Worm (Caenorhabditis elegans) whole organism, L1 larva: Measurements from ENCODE around the gene lipl-7.

Experiments
- C34B4.2 ChIP-seq: sonication (generic microtip); optimal IDR thresholded peaks from 2 replicates; lab custom pipeline; 2017; ENCODE audit warnings: mild to moderate bottlenecking, missing genetic modification characterization, missing compliant biosample characterization
- aha-1 ChIP-seq: fragments of 150-350 bp; optimal IDR thresholded peaks from 2 replicates; lab custom pipeline; 2014; ENCODE audit warnings: missing biosample characterization, missing genetic modification characterization
- alr-1 ChIP-seq: fragments of 200-800 bp; sonication (Bioruptor generic); optimal IDR thresholded peaks from 2 replicates; lab custom pipeline; 2018; ENCODE audit warnings: borderline replicate concordance, mild to moderate bottlenecking, missing genetic modification characterization, missing compliant biosample characterization
- blmp-1 ChIP-seq: fragments of 150-350 bp; optimal IDR thresholded peaks from 2 replicates; lab custom pipeline; 2014; ENCODE audit warnings: missing biosample characterization, missing genetic modification characterization
- ceh-63 ChIP-seq: fragments of 200-800 bp; sonication (Bioruptor generic); optimal IDR thresholded peaks from 2 replicates; lab custom pipeline; 2018; ENCODE audit warnings: mild to moderate bottlenecking, missing genetic modification characterization, missing compliant biosample characterization
- ceh-90 ChIP-seq: sonication (generic microtip); optimal IDR thresholded peaks from 2 replicates; lab custom pipeline; 2016; ENCODE audit warnings: missing genetic modification characterization, missing compliant biosample characterization
- dsc-1 ChIP-seq: sonication (generic microtip); optimal IDR thresholded peaks from 2 replicates; lab custom pipeline; 2016; ENCODE audit warnings: mild to moderate bottlenecking, missing genetic modification characterization, missing compliant biosample characterization
- efl-1 ChIP-seq, 4 experiments: fragments of 150-350 bp; optimal IDR thresholded peaks in 3 of 4; peaks in 1 of 4; 1 replicate in 1 of 4; 2 replicates in 3 of 4; lab custom pipeline; 2014; ENCODE audit warnings: missing biosample characterization in 2 of 4, missing genetic modification characterization in 2 of 4, missing genetic modification reagents in 2 of 4
- efl-3 ChIP-seq: fragments of 200-800 bp; sonication (Bioruptor generic); optimal IDR thresholded peaks from 2 replicates; lab custom pipeline; 2018; ENCODE audit warnings: mild to moderate bottlenecking, missing genetic modification characterization, missing compliant biosample characterization
- egl-13 ChIP-seq: sonication (generic microtip); optimal IDR thresholded peaks from 2 replicates; lab custom pipeline; 2016; ENCODE audit warnings: missing genotype, missing genetic modification reagents, missing genetic modification characterization, missing compliant biosample characterization
- egl-27 ChIP-seq, 2 experiments: fragments of 150-350 bp in 1 of 2; sonication (generic microtip); optimal IDR thresholded peaks; 3 replicates each; lab custom pipeline; 2017 to 2018; ENCODE audit warnings: missing biosample characterization in 2 of 2, missing genetic modification characterization in 2 of 2, missing genetic modification reagents in 2 of 2
- ets-5 ChIP-seq: fragments of 200-800 bp; sonication (Bioruptor generic); IDR thresholded peaks from 2 replicates; pipeline ENCODE4 v1.3.6; 2022; ENCODE audit warnings: missing genetic modification characterization, missing compliant biosample characterization
- hlh-4 ChIP-seq: sonication (generic microtip); optimal IDR thresholded peaks from 2 replicates; lab custom pipeline; 2016; ENCODE audit warnings: mild to moderate bottlenecking, missing genetic modification characterization, missing compliant biosample characterization
- irx-1 ChIP-seq: sonication (generic microtip); optimal IDR thresholded peaks from 2 replicates; lab custom pipeline; 2016; ENCODE audit warnings: missing genetic modification characterization, missing compliant biosample characterization
- lin-13 ChIP-seq: fragments of 150-350 bp; optimal IDR thresholded peaks from 2 replicates; lab custom pipeline; 2014; ENCODE audit warnings: missing biosample characterization, missing genetic modification reagents, missing genetic modification characterization
- lin-14 ChIP-seq: fragments of 200-800 bp; sonication (Bioruptor generic); optimal IDR thresholded peaks from 2 replicates; lab custom pipeline; 2018; ENCODE audit warnings: mild to moderate bottlenecking, missing genetic modification characterization, moderate library complexity, missing compliant biosample characterization
- lin-15B ChIP-seq: fragments of 150-350 bp; sonication (generic microtip); optimal IDR thresholded peaks from 3 replicates; lab custom pipeline; 2014; ENCODE audit warnings: missing biosample characterization, missing genetic modification characterization
- lin-35 ChIP-seq, 2 experiments: fragments of 150-350 bp; optimal IDR thresholded peaks; 2 replicates each; lab custom pipeline; 2014; ENCODE audit warnings: missing biosample characterization in 2 of 2, missing genetic modification characterization in 2 of 2, missing genetic modification reagents in 2 of 2
- lir-3 ChIP-seq: sonication (generic microtip); optimal IDR thresholded peaks from 2 replicates; lab custom pipeline; 2016; ENCODE audit warnings: mild to moderate bottlenecking, missing genetic modification characterization, moderate library complexity, missing compliant biosample characterization; ENCODE audit not compliant: poor library complexity
- lsy-2 ChIP-seq, 2 experiments: fragments of 150-350 bp; optimal IDR thresholded peaks; 2 replicates each; lab custom pipeline; 2014; ENCODE audit warnings: missing biosample characterization in 2 of 2, missing genetic modification characterization in 2 of 2
- mab-9 ChIP-seq: fragments of 200-800 bp; sonication (Bioruptor generic); IDR thresholded peaks from 2 replicates; pipeline ENCODE4 v1.3.6; 2022; ENCODE audit warnings: missing genetic modification reagents, missing genetic modification characterization, missing compliant biosample characterization
- mep-1 ChIP-seq: fragments of 150-350 bp; optimal IDR thresholded peaks from 2 replicates; lab custom pipeline; 2014; ENCODE audit warnings: missing biosample characterization, missing genetic modification characterization
- nhr-19 ChIP-seq: fragments of 200-800 bp; sonication (Bioruptor generic); conservative IDR thresholded peaks from 2 replicates; pipeline ENCODE4 v1.3.6; 2022; ENCODE audit warnings: missing genetic modification characterization, missing compliant biosample characterization
- nhr-20 ChIP-seq: sonication (generic microtip); optimal IDR thresholded peaks from 2 replicates; lab custom pipeline; 2016; ENCODE audit warnings: mild to moderate bottlenecking, missing genetic modification characterization, missing compliant biosample characterization
- nhr-47 ChIP-seq: sonication (generic microtip); optimal IDR thresholded peaks from 2 replicates; lab custom pipeline; 2016; ENCODE audit warnings: mild to moderate bottlenecking, missing genetic modification characterization, moderate library complexity, missing compliant biosample characterization
- nhr-77 ChIP-seq: fragments of 150-350 bp; optimal IDR thresholded peaks from 2 replicates; lab custom pipeline; 2014; ENCODE audit warnings: missing biosample characterization, missing genetic modification characterization
- nhr-84 ChIP-seq: sonication (generic microtip); optimal IDR thresholded peaks from 2 replicates; lab custom pipeline; 2017; ENCODE audit warnings: missing biosample characterization, missing genetic modification characterization
- pax-3 ChIP-seq: fragments of 200-800 bp; sonication (Bioruptor generic); optimal IDR thresholded peaks from 2 replicates; lab custom pipeline; 2018; ENCODE audit warnings: mild to moderate bottlenecking, missing genetic modification characterization, moderate library complexity, missing compliant biosample characterization
- pqm-1 ChIP-seq: sonication (generic microtip); optimal IDR thresholded peaks from 3 replicates; lab custom pipeline; 2017; ENCODE audit warnings: missing biosample characterization, missing genetic modification characterization
- snu-23 ChIP-seq: sonication (generic microtip); optimal IDR thresholded peaks from 2 replicates; lab custom pipeline; 2016; ENCODE audit warnings: missing genetic modification characterization, missing compliant biosample characterization
- sptf-1 ChIP-seq: fragments of 150-350 bp; optimal IDR thresholded peaks from 2 replicates; lab custom pipeline; 2014; ENCODE audit warnings: missing biosample characterization, missing genetic modification characterization
- sup-37 ChIP-seq: fragments of 200-800 bp; sonication (Bioruptor generic); optimal IDR thresholded peaks from 2 replicates; lab custom pipeline; 2018; ENCODE audit warnings: mild to moderate bottlenecking, missing genetic modification characterization, missing compliant biosample characterization
- unc-30 ChIP-seq: sonication (generic microtip); optimal IDR thresholded peaks from 2 replicates; lab custom pipeline; 2017; ENCODE audit warnings: missing biosample characterization, missing genetic modification characterization
- unc-98 ChIP-seq: fragments of 200-800 bp; sonication (Bioruptor generic); IDR thresholded peaks from 2 replicates; pipeline ENCODE4 v1.3.6; 2022; ENCODE audit warnings: missing genetic modification characterization, missing compliant biosample characterization
- vab-15 ChIP-seq: sonication (generic microtip); optimal IDR thresholded peaks from 2 replicates; lab custom pipeline; 2017; ENCODE audit warnings: missing genotype, mild to moderate bottlenecking, missing genetic modification characterization, missing compliant biosample characterization
- xbp-1 ChIP-seq: sonication (generic microtip); optimal IDR thresholded peaks from 2 replicates; lab custom pipeline; 2016; ENCODE audit warnings: missing genetic modification characterization, missing compliant biosample characterization
- zag-1 ChIP-seq: fragments of 150-350 bp; optimal IDR thresholded peaks from 2 replicates; lab custom pipeline; 2014; ENCODE audit warnings: missing biosample characterization, missing genetic modification characterization
- zip-4 ChIP-seq: fragments of 200-800 bp; sonication (Bioruptor generic); optimal IDR thresholded peaks from 2 replicates; lab custom pipeline; 2018; ENCODE audit warnings: mild to moderate bottlenecking, missing genetic modification characterization, moderate library complexity, missing compliant biosample characterization
- ztf-11 ChIP-seq, 2 experiments: sonication (generic microtip); optimal IDR thresholded peaks; 2 replicates each; lab custom pipeline; 2016 to 2017; ENCODE audit warnings: missing genetic modification characterization in 2 of 2, missing biosample characterization in 1 of 2, missing compliant biosample characterization in 1 of 2
- ztf-4 ChIP-seq: fragments of 150-350 bp; optimal IDR thresholded peaks from 2 replicates; lab custom pipeline; 2014; ENCODE audit warnings: missing biosample characterization, missing genetic modification characterization

Gene lipl-7

DNA sequence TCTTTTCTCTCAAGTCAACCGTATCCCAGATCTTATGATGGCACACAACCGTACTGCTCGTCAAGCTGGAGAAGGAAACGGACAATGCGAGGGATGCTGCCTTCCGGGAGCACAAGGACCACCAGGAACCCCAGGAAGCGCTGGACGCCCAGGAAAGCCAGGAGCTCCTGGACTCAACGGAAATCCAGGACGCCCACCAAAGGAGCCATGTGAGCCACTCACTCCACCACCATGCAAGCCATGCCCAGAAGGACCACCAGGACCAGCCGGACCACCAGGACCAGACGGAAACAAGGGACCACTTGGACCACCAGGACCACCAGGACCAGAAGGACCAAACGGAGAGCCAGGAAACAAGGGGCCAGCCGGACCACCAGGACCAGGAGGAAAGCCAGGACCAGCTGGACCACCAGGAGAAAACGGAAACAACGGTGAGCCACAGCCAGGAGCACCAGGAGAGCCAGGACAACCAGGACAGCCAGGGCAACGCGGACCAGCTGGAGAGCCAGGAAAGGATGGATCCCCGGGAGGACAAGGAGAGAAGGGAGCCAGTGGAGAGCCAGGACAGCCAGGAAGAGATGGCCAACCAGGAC, 24.8 kb downstream of the lipl-7 start:
- TF ChIP-seq alr-1 (no peak), efl-3 (GFP tag; lab: Kevin White, UChicago) (no peak), lin-13 (GFP tag; lab: Kevin White, UChicago) (no peak), lin-14 (GFP tag; lab: Kevin White, UChicago) (no peak)

ce11 chrIV:10216078-10216477, 25.5 kb downstream of the lipl-7 start, which contains the start of gene col-124:
Gene col-124, plus strand, starts transcription at chrIV:10216451.
- no peak for TF ChIP-seq lin-15B (tag; lab: Kevin White, UChicago)
- no peak for TF ChIP-seq aha-1 (tag; lab: Kevin White, UChicago)
- TF ChIP-seq blmp-1 (tag; lab: Kevin White, UChicago), result peak; percentile 77

DNA sequence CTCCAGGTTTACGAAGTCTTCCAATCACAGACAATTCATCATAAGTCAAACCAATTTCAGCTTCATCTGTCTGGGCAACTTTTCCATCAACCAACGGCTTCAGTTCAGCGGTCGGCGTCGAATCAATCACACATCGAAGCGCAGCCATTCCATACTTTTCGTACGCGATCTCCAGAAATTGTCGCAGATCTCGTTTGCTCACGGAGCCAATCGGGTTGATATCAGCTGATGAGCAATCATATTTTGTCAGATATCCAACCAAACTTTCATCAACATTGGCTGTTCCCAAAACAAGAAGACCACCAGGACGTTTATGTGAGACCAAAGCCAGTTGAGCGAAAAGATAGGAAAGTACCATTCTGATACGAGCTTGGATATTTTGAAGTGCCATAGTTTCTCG, 26.2 kb downstream of the lipl-7 start:
- TF ChIP-seq nhr-19 (GFP tag; lab: Robert Waterston, UW) (no peak), mab-9 (GFP tag; lab: Robert Waterston, UW) (no peak), ztf-4 (tag; lab: Kevin White, UChicago) (no peak), ceh-90 (no peak), C34B4.2 (tag; lab: Kevin White, UChicago) (no peak), vab-15 (tag; lab: Kevin White, UChicago) (no peak), hlh-4 (no peak), lsy-2 (tag; optimal IDR thresholded peaks at IDR 0.05; lab: Kevin White, UChicago) (no peak), alr-1 (no peak), ztf-11 (tag; optimal IDR thresholded peaks at IDR 0.05; lab: Kevin White, UChicago) (no peak), dsc-1 (tag; lab: Kevin White, UChicago) (no peak), unc-98 (GFP tag; lab: Robert Waterston, UW) (no peak), lin-14 (GFP tag; lab: Kevin White, UChicago) (no peak), sptf-1 (no peak), mep-1 (tag; lab: Kevin White, UChicago) (no peak)

ce11 chrIV:10214811-10215210, 26.8 kb downstream of the lipl-7 start, which contains the start of gene abt-1:
Gene abt-1, minus strand, starts transcription at chrIV:10214911.
- TF ChIP-seq nhr-84 (tag; lab: Kevin White, UChicago), result no peak
- TF ChIP-seq efl-3 (GFP tag; lab: Kevin White, UChicago), result no peak
- TF ChIP-seq lin-13 (GFP tag; lab: Kevin White, UChicago), result no peak
- TF ChIP-seq snu-23 (GFP tag; lab: Kevin White, UChicago), result no peak
- no peak for TF ChIP-seq nhr-20 (tag; lab: Kevin White, UChicago)
- no peak for TF ChIP-seq vab-15 (tag; lab: Kevin White, UChicago)
- no peak for TF ChIP-seq ets-5
- no peak for TF ChIP-seq lir-3
- no peak for TF ChIP-seq lin-14 (GFP tag; lab: Kevin White, UChicago)
- no peak for TF ChIP-seq xbp-1
- TF ChIP-seq sup-37 (GFP tag; lab: Kevin White, UChicago), result no peak
- TF ChIP-seq efl-1 (optimal IDR thresholded peaks at IDR 0.05; lab: Kevin White, UChicago), result no peak
- no peak for TF ChIP-seq efl-1 (GFP tag; optimal IDR thresholded peaks at IDR 0.05 in 1 of 2; lab: Kevin White, UChicago)
- no peak for TF ChIP-seq pax-3
- TF ChIP-seq alr-1, result no peak
- no peak for TF ChIP-seq hlh-4
- no peak for TF ChIP-seq zag-1 (tag; lab: Kevin White, UChicago)
- TF ChIP-seq, all 84 proteins: peak for 0

- TF ChIP-seq mab-9 (GFP tag; lab: Robert Waterston, UW) (no peak), lin-14 (GFP tag; lab: Kevin White, UChicago) (no peak), nhr-19 (GFP tag; lab: Robert Waterston, UW) (no peak), lin-35 (GFP tag; optimal IDR thresholded peaks at IDR 0.05; lab: Kevin White, UChicago) (no peak), ceh-90 (no peak), egl-27 (tag; optimal IDR thresholded peaks at IDR 0.05; lab: Kevin White, UChicago) (no peak), zip-4 (no peak), egl-13 (tag; lab: Kevin White, UChicago) (no peak), ceh-63 (no peak), blmp-1 (tag; lab: Kevin White, UChicago) (no peak), nhr-47 (tag; lab: Kevin White, UChicago) (no peak), nhr-77 (tag; lab: Kevin White, UChicago) (no peak), pqm-1 (tag; lab: Kevin White, UChicago) (no peak), irx-1 (tag; lab: Kevin White, UChicago) (no peak), unc-30 (no peak)
Measured at ce11 chrIV:10206182-10206581, 35.4 kb downstream of the lipl-7 start, which contains the start of gene K04D7.6. Gene K04D7.6, minus strand, starts transcription at chrIV:10206282.
